Worm (Caenorhabditis elegans) whole organism, early embryonic: ENCODE measurements around the gene gln-3.

ENCODE experiments used
- B0310.2 ChIP-seq: sonication (generic microtip); optimal IDR thresholded peaks from 2 replicates; lab custom pipeline; 2016; ENCODE audit warnings: mild to moderate bottlenecking, missing genetic modification characterization, missing compliant biosample characterization
- F13C5.2 ChIP-seq: sonication (generic microtip); optimal IDR thresholded peaks from 2 replicates; lab custom pipeline; 2017; ENCODE audit warnings: mild to moderate bottlenecking, missing genetic modification characterization, inconsistent platforms, missing compliant biosample characterization
- aly-1 ChIP-seq: sonication (generic microtip); optimal IDR thresholded peaks from 2 replicates; lab custom pipeline; 2016; ENCODE audit warnings: missing genetic modification characterization, missing compliant biosample characterization
- ama-1 ChIP-seq: fragments of 150-350 bp; optimal IDR thresholded peaks from 2 replicates; lab custom pipeline; 2014
- ceh-36 ChIP-seq: sonication (generic microtip); optimal IDR thresholded peaks from 2 replicates; lab custom pipeline; 2016; ENCODE audit warnings: missing genetic modification characterization, inconsistent platforms, missing compliant biosample characterization
- ets-7 ChIP-seq: sonication (generic microtip); optimal IDR thresholded peaks from 2 replicates; lab custom pipeline; 2016; ENCODE audit warnings: missing genotype, missing genetic modification characterization, missing compliant biosample characterization
- flt-1 ChIP-seq: fragments of 200-800 bp; sonication (Bioruptor generic); IDR thresholded peaks from 2 replicates; pipeline ENCODE4 v1.3.6; 2022; ENCODE audit warnings: missing genetic modification characterization, missing compliant biosample characterization
- hmg-4 ChIP-seq: fragments of 200-800 bp; sonication (Bioruptor generic); optimal IDR thresholded peaks from 2 replicates; lab custom pipeline; 2018; ENCODE audit warnings: mild to moderate bottlenecking, missing genetic modification characterization, missing compliant biosample characterization
- hnd-1 ChIP-seq: sonication (generic microtip); optimal IDR thresholded peaks from 2 replicates; lab custom pipeline; 2016; ENCODE audit warnings: missing genetic modification characterization, missing compliant biosample characterization
- pes-1 ChIP-seq: fragments of 200-800 bp; sonication (Bioruptor generic); IDR thresholded peaks from 2 replicates; pipeline ENCODE4 v1.3.6; 2022; ENCODE audit warnings: missing genetic modification reagents, missing genetic modification characterization, missing compliant biosample characterization
- scrt-1 ChIP-seq: fragments of 200-800 bp; sonication (Bioruptor generic); IDR thresholded peaks from 2 replicates; pipeline ENCODE4 v1.3.6; 2022; ENCODE audit warnings: missing genetic modification characterization, missing compliant biosample characterization
- sea-1 ChIP-seq: fragments of 200-800 bp; sonication (Bioruptor generic); conservative IDR thresholded peaks from 2 replicates; pipeline ENCODE4 v1.3.6; 2022; ENCODE audit warnings: missing genetic modification characterization, missing compliant biosample characterization
- tbx-11 ChIP-seq: fragments of 200-800 bp; sonication (Bioruptor generic); IDR thresholded peaks from 2 replicates; pipeline ENCODE4 v1.3.6; 2022; ENCODE audit warnings: missing genetic modification characterization, missing compliant biosample characterization
- tbx-37 ChIP-seq: fragments of 200-800 bp; sonication (Bioruptor generic); conservative IDR thresholded peaks from 2 replicates; pipeline ENCODE4 v1.3.6; 2022; ENCODE audit warnings: missing genetic modification reagents, missing genetic modification characterization, missing compliant biosample characterization

ce11 chrIV:16186008-16186407, 15.5 kb upstream of the gln-3 start:
- TF ChIP-seq scrt-1 (GFP tag; lab: Robert Waterston, UW) (no peak), ama-1 (lab: Kevin White, UChicago) (no peak), hmg-4 (GFP tag; lab: Kevin White, UChicago) (no peak), ets-7 (tag; lab: Kevin White, UChicago) (no peak), F13C5.2 (tag; lab: Kevin White, UChicago) (no peak), ceh-36 (tag; lab: Kevin White, UChicago) (no peak), B0310.2 (tag; lab: Kevin White, UChicago) (no peak), pes-1 (GFP tag; lab: Robert Waterston, UW) (no peak), aly-1 (tag; lab: Kevin White, UChicago) (no peak), flt-1 (GFP tag; lab: Robert Waterston, UW) (no peak), tbx-37 (GFP tag; lab: Robert Waterston, UW) (no peak), sea-1 (GFP tag; lab: Robert Waterston, UW) (no peak), hnd-1 (no peak), tbx-11 (no peak)
